Worm (Caenorhabditis elegans) whole organism, L2 larva: Measurements from ENCODE around the gene K02D10.3.

ENCODE experiments used
- C34F6.9 ChIP-seq: fragments of 150-350 bp; optimal IDR thresholded peaks from 2 replicates; lab custom pipeline; 2014; ENCODE audit warnings: missing biosample characterization, missing genetic modification characterization
- F13H6.1 ChIP-seq: sonication (generic microtip); optimal IDR thresholded peaks from 2 replicates; lab custom pipeline; 2016; ENCODE audit warnings: missing genetic modification characterization, missing compliant biosample characterization
- Y55F3AM.14 ChIP-seq: fragments of 200-800 bp; sonication (Bioruptor generic); optimal IDR thresholded peaks from 2 replicates; lab custom pipeline; 2018; ENCODE audit warnings: mild to moderate bottlenecking, missing genetic modification characterization, missing compliant biosample characterization
- ZK546.5 ChIP-seq: sonication (generic microtip); optimal IDR thresholded peaks from 2 replicates; lab custom pipeline; 2017; ENCODE audit warnings: missing biosample characterization, missing genetic modification characterization
- alr-1 ChIP-seq: fragments of 150-350 bp; optimal IDR thresholded peaks from 2 replicates; lab custom pipeline; 2014; ENCODE audit warnings: missing biosample characterization, missing genetic modification characterization
- aly-2 ChIP-seq: fragments of 150-350 bp; optimal IDR thresholded peaks from 2 replicates; lab custom pipeline; 2014; ENCODE audit warnings: missing biosample characterization, missing genetic modification characterization
- ama-1 ChIP-seq: fragments of 150-350 bp; optimal IDR thresholded peaks from 2 replicates; lab custom pipeline; 2018; ENCODE audit warnings: inconsistent platforms
- blmp-1 ChIP-seq: sonication (generic microtip); optimal IDR thresholded peaks from 2 replicates; lab custom pipeline; 2017; ENCODE audit warnings: missing genetic modification characterization, mild to moderate bottlenecking, missing compliant biosample characterization, antibody characterized with exemption, moderate library complexity; ENCODE audit not compliant: insufficient read depth
- ceh-16 ChIP-seq: fragments of 150-350 bp; optimal IDR thresholded peaks from 2 replicates; lab custom pipeline; 2014; ENCODE audit warnings: missing biosample characterization, missing genetic modification characterization
- ceh-82 ChIP-seq: fragments of 150-350 bp; optimal IDR thresholded peaks from 2 replicates; lab custom pipeline; 2014; ENCODE audit warnings: missing biosample characterization, missing genetic modification characterization
- crh-2 ChIP-seq: sonication (generic microtip); optimal IDR thresholded peaks from 2 replicates; lab custom pipeline; 2017; ENCODE audit warnings: missing biosample characterization, missing genetic modification characterization
- dmd-4 ChIP-seq: sonication (generic microtip); optimal IDR thresholded peaks from 2 replicates; lab custom pipeline; 2017; ENCODE audit warnings: missing biosample characterization, missing genetic modification characterization
- egl-27 ChIP-seq: sonication (generic microtip); optimal IDR thresholded peaks from 3 replicates; lab custom pipeline; 2017; ENCODE audit warnings: missing biosample characterization, missing genetic modification reagents, missing genetic modification characterization
- elt-1 ChIP-seq: fragments of 150-350 bp; optimal IDR thresholded peaks from 2 replicates; lab custom pipeline; 2014; ENCODE audit warnings: missing biosample characterization, missing genetic modification characterization
- elt-3 ChIP-seq: sonication (generic microtip); optimal IDR thresholded peaks from 2 replicates; lab custom pipeline; 2017; ENCODE audit warnings: missing biosample characterization, missing genetic modification characterization
- fos-1 ChIP-seq: fragments of 150-350 bp; optimal IDR thresholded peaks from 2 replicates; lab custom pipeline; 2014; ENCODE audit warnings: missing biosample characterization, missing genetic modification characterization
- gmeb-1 ChIP-seq: fragments of 150-350 bp; optimal IDR thresholded peaks from 2 replicates; lab custom pipeline; 2014; ENCODE audit warnings: missing biosample characterization, missing genetic modification characterization
- lin-11 ChIP-seq: fragments of 150-350 bp; sonication (generic microtip); optimal IDR thresholded peaks from 2 replicates; lab custom pipeline; 2014; ENCODE audit warnings: missing biosample characterization, missing genetic modification characterization, inconsistent platforms, mixed read lengths
- lin-13 ChIP-seq: fragments of 150-350 bp; optimal IDR thresholded peaks from 2 replicates; lab custom pipeline; 2014; ENCODE audit warnings: missing biosample characterization, missing genetic modification reagents, missing genetic modification characterization
- lin-39 ChIP-seq: fragments of 150-350 bp; optimal IDR thresholded peaks from 2 replicates; lab custom pipeline; 2014; ENCODE audit warnings: missing biosample characterization, missing genetic modification reagents, missing genetic modification characterization
- lsy-2 ChIP-seq, 2 experiments: fragments of 150-350 bp in 1 of 2; sonication (generic microtip) in 1 of 2; optimal IDR thresholded peaks; 2 replicates each; lab custom pipeline; 2014 to 2017; ENCODE audit warnings: missing biosample characterization in 2 of 2, missing genetic modification characterization in 2 of 2
- mab-5 ChIP-seq: fragments of 150-350 bp; optimal IDR thresholded peaks from 2 replicates; lab custom pipeline; 2014; ENCODE audit warnings: missing biosample characterization, missing genetic modification characterization
- mbf-1 ChIP-seq: sonication (generic microtip); optimal IDR thresholded peaks from 2 replicates; lab custom pipeline; 2017; ENCODE audit warnings: missing biosample characterization, missing genetic modification characterization
- mdl-1 ChIP-seq, 2 experiments: fragments of 150-350 bp in 1 of 2; sonication (generic microtip) in 1 of 2; optimal IDR thresholded peaks; 2 replicates each; lab custom pipeline; 2017; ENCODE audit warnings: missing biosample characterization in 2 of 2, missing genetic modification characterization in 2 of 2
- nhr-10 ChIP-seq: sonication (generic microtip); optimal IDR thresholded peaks from 2 replicates; lab custom pipeline; 2017; ENCODE audit warnings: missing biosample characterization, missing genetic modification characterization
- nhr-11 ChIP-seq: fragments of 150-350 bp; optimal IDR thresholded peaks from 2 replicates; lab custom pipeline; 2014; ENCODE audit warnings: missing biosample characterization, missing genetic modification characterization
- nhr-12 ChIP-seq: fragments of 150-350 bp; optimal IDR thresholded peaks from 2 replicates; lab custom pipeline; 2014; ENCODE audit warnings: missing biosample characterization, missing genetic modification characterization
- nhr-129 ChIP-seq: fragments of 150-350 bp; optimal IDR thresholded peaks from 2 replicates; lab custom pipeline; 2014; ENCODE audit warnings: missing biosample characterization, missing genetic modification characterization
- nhr-21 ChIP-seq: fragments of 150-350 bp; optimal IDR thresholded peaks from 2 replicates; lab custom pipeline; 2014; ENCODE audit warnings: missing biosample characterization, missing genetic modification characterization
- nhr-23 ChIP-seq: fragments of 150-350 bp; optimal IDR thresholded peaks from 2 replicates; lab custom pipeline; 2014; ENCODE audit warnings: missing biosample characterization, missing genetic modification reagents, missing genetic modification characterization
- nhr-237 ChIP-seq: fragments of 150-350 bp; optimal IDR thresholded peaks from 2 replicates; lab custom pipeline; 2014; ENCODE audit warnings: missing biosample characterization, missing genetic modification characterization
- nhr-25 ChIP-seq: fragments of 150-350 bp; sonication (generic microtip); optimal IDR thresholded peaks from 3 replicates; lab custom pipeline; 2014; ENCODE audit warnings: missing biosample characterization, missing genetic modification characterization
- nhr-6 ChIP-seq: fragments of 150-350 bp; optimal IDR thresholded peaks from 2 replicates; lab custom pipeline; 2014; ENCODE audit warnings: missing biosample characterization, missing genetic modification characterization
- nhr-77 ChIP-seq: fragments of 150-350 bp; optimal IDR thresholded peaks from 2 replicates; lab custom pipeline; 2014; ENCODE audit warnings: missing biosample characterization, missing genetic modification characterization
- peb-1 ChIP-seq: fragments of 150-350 bp; optimal IDR thresholded peaks from 2 replicates; lab custom pipeline; 2014; ENCODE audit warnings: missing biosample characterization, missing genetic modification characterization
- sem-4 ChIP-seq: fragments of 150-350 bp; optimal IDR thresholded peaks from 2 replicates; lab custom pipeline; 2014; ENCODE audit warnings: missing biosample characterization, missing genetic modification reagents, missing genetic modification characterization
- skn-1 ChIP-seq: sonication (generic microtip); optimal IDR thresholded peaks from 2 replicates; lab custom pipeline; 2017; ENCODE audit warnings: missing biosample characterization, missing genetic modification characterization
- sma-3 ChIP-seq: sonication (generic microtip); optimal IDR thresholded peaks from 2 replicates; lab custom pipeline; 2016; ENCODE audit warnings: missing genetic modification reagents, missing genetic modification characterization, missing compliant biosample characterization
- sma-9 ChIP-seq, 2 experiments: fragments of 150-350 bp in 1 of 2; sonication (generic microtip) in 1 of 2; optimal IDR thresholded peaks; 2 replicates each; lab custom pipeline; 2014 to 2016; ENCODE audit warnings: missing genetic modification characterization in 2 of 2, mild to moderate bottlenecking in 1 of 2, missing biosample characterization in 1 of 2, missing compliant biosample characterization in 1 of 2, missing genetic modification reagents in 1 of 2, moderate library complexity in 1 of 2
- snpc-4 ChIP-seq: fragments of 150-350 bp; optimal IDR thresholded peaks from 2 replicates; lab custom pipeline; 2014; ENCODE audit warnings: missing biosample characterization, missing genetic modification characterization
- unc-39 ChIP-seq: fragments of 150-350 bp; optimal IDR thresholded peaks from 2 replicates; lab custom pipeline; 2014; ENCODE audit warnings: missing biosample characterization, missing genetic modification characterization
- unc-55 ChIP-seq: fragments of 150-350 bp; sonication (generic microtip); optimal IDR thresholded peaks from 3 replicates; lab custom pipeline; 2014; ENCODE audit warnings: missing biosample characterization, missing genetic modification reagents, missing genetic modification characterization
- unc-62 ChIP-seq: fragments of 150-350 bp; optimal IDR thresholded peaks from 2 replicates; lab custom pipeline; 2014; ENCODE audit warnings: missing biosample characterization, missing genetic modification reagents, missing genetic modification characterization
- zag-1 ChIP-seq: fragments of 150-350 bp; optimal IDR thresholded peaks from 2 replicates; lab custom pipeline; 2014; ENCODE audit warnings: missing biosample characterization, missing genetic modification characterization
- ztf-1 ChIP-seq: fragments of 200-800 bp; sonication (Bioruptor generic); conservative IDR thresholded peaks from 2 replicates; pipeline ENCODE4 v1.3.6; 2022; ENCODE audit warnings: missing genetic modification characterization, missing compliant biosample characterization
- ztf-11 ChIP-seq: sonication (generic microtip); optimal IDR thresholded peaks from 2 replicates; lab custom pipeline; 2017; ENCODE audit warnings: missing biosample characterization, missing genetic modification characterization
- ztf-4 ChIP-seq: fragments of 150-350 bp; optimal IDR thresholded peaks from 2 replicates; lab custom pipeline; 2014; ENCODE audit warnings: missing biosample characterization, missing genetic modification characterization

Gene K02D10.3

ce11 chrIII:8788690-8789089 lies 16.9 kb upstream of the K02D10.3 start:
- TF ChIP-seq blmp-1 (tag; lab: Kevin White, UChicago) = no peak
- peak; percentile 3 for TF ChIP-seq unc-55 (GFP tag; lab: Kevin White, UChicago)
- no peak for TF ChIP-seq egl-27 (tag; lab: Kevin White, UChicago)
- TF ChIP-seq F13H6.1 (tag; lab: Kevin White, UChicago) = peak; percentile 16
- no peak for TF ChIP-seq nhr-77 (tag; lab: Kevin White, UChicago)
- TF ChIP-seq unc-62 (GFP tag; lab: Kevin White, UChicago) = no peak
- no peak for TF ChIP-seq nhr-237
- peak; percentile 33 for TF ChIP-seq C34F6.9
- TF ChIP-seq ztf-4 (tag; lab: Kevin White, UChicago) = no peak

ce11 chrIII:8786077-8786476 lies 14.3 kb upstream of the K02D10.3 start, which contains the start of gene K02D10.8:
TSS of gene K02D10.8 (plus strand) at chrIII:8786377.
- no peak for TF ChIP-seq mdl-1 (tag; optimal IDR thresholded peaks at IDR 0.05; lab: Kevin White, UChicago)
- no peak for TF ChIP-seq unc-39 (tag; lab: Kevin White, UChicago)
- TF ChIP-seq ama-1 (lab: Kevin White, UChicago) = no peak
- TF ChIP-seq peb-1 (tag; lab: Kevin White, UChicago) = no peak
- TF ChIP-seq ztf-1 (GFP tag; lab: Robert Waterston, UW) = no peak
- TF ChIP-seq nhr-129 (tag; lab: Kevin White, UChicago) = no peak
- no peak for TF ChIP-seq sma-9 (GFP tag; optimal IDR thresholded peaks at IDR 0.05; lab: Kevin White, UChicago)
- TF ChIP-seq sma-9 (tag; optimal IDR thresholded peaks at IDR 0.05; lab: Kevin White, UChicago) = no peak
- TF ChIP-seq nhr-21 (tag; lab: Kevin White, UChicago) = no peak
- no peak for TF ChIP-seq F13H6.1 (tag; lab: Kevin White, UChicago)
- no peak for TF ChIP-seq egl-27 (tag; lab: Kevin White, UChicago)

ce11 chrIII:8785426-8785825 lies 13.7 kb upstream of the K02D10.3 start:
- no peak for TF ChIP-seq elt-3 (tag; lab: Kevin White, UChicago)
- TF ChIP-seq alr-1 (tag; lab: Kevin White, UChicago) = no peak
- TF ChIP-seq skn-1 (tag; lab: Kevin White, UChicago) = no peak
- TF ChIP-seq nhr-237 = no peak
- no peak for TF ChIP-seq nhr-12 (tag; lab: Kevin White, UChicago)
- no peak for TF ChIP-seq peb-1 (tag; lab: Kevin White, UChicago)
- no peak for TF ChIP-seq dmd-4 (tag; lab: Kevin White, UChicago)
- peak; percentile 18 for TF ChIP-seq gmeb-1 (tag; lab: Kevin White, UChicago)
- TF ChIP-seq nhr-77 (tag; lab: Kevin White, UChicago) = no peak
- TF ChIP-seq blmp-1 (tag; lab: Kevin White, UChicago) = no peak
- no peak for TF ChIP-seq ztf-1 (GFP tag; lab: Robert Waterston, UW)
- no peak for TF ChIP-seq mab-5 (tag; lab: Kevin White, UChicago)
- peak; percentile 88 for TF ChIP-seq sma-9 (GFP tag; optimal IDR thresholded peaks at IDR 0.05; lab: Kevin White, UChicago)
- no peak for TF ChIP-seq sma-9 (tag; optimal IDR thresholded peaks at IDR 0.05; lab: Kevin White, UChicago)
- no peak for TF ChIP-seq nhr-11
- no peak for TF ChIP-seq nhr-23 (tag; lab: Kevin White, UChicago)
- TF ChIP-seq egl-27 (tag; lab: Kevin White, UChicago) = no peak
- no peak for TF ChIP-seq nhr-21 (tag; lab: Kevin White, UChicago)
- TF ChIP-seq nhr-129 (tag; lab: Kevin White, UChicago) = peak; percentile 91
- no peak for TF ChIP-seq lin-39
- TF ChIP-seq ZK546.5 (tag; lab: Kevin White, UChicago) = no peak
- TF ChIP-seq sma-3 (GFP tag; lab: Kevin White, UChicago) = no peak
- TF ChIP-seq F13H6.1 (tag; lab: Kevin White, UChicago) = peak; percentile 81
- TF ChIP-seq ama-1 (lab: Kevin White, UChicago) = no peak
- no peak for TF ChIP-seq unc-62 (GFP tag; lab: Kevin White, UChicago)
- peak; percentile 66 to 86 for TF ChIP-seq mdl-1 (tag; optimal IDR thresholded peaks at IDR 0.05; lab: Kevin White, UChicago)
- TF ChIP-seq C34F6.9 = peak; percentile 87
- no peak for TF ChIP-seq aly-2 (tag; lab: Kevin White, UChicago)
- peak in 1 of 2 experiments; percentile 59 for TF ChIP-seq lsy-2 (tag; optimal IDR thresholded peaks at IDR 0.05; lab: Kevin White, UChicago)
- peak; percentile 93 for TF ChIP-seq crh-2 (tag; lab: Kevin White, UChicago)
- peak; percentile 57 for TF ChIP-seq fos-1
- TF ChIP-seq lin-11 = peak; percentile 53
- TF ChIP-seq nhr-6 (tag; lab: Kevin White, UChicago) = no peak
- peak; percentile 54 for TF ChIP-seq unc-55 (GFP tag; lab: Kevin White, UChicago)
- no peak for TF ChIP-seq Y55F3AM.14 (GFP tag; lab: Kevin White, UChicago)
- no peak for TF ChIP-seq snpc-4 (tag; lab: Kevin White, UChicago)
- no peak for TF ChIP-seq lin-13 (GFP tag; lab: Kevin White, UChicago)
- TF ChIP-seq elt-1 (tag; lab: Kevin White, UChicago) = no peak
- no peak for TF ChIP-seq nhr-10 (tag; lab: Kevin White, UChicago)
- TF ChIP-seq ceh-16 = no peak
- peak; percentile 12 for TF ChIP-seq sem-4 (tag; lab: Kevin White, UChicago)
- no peak for TF ChIP-seq unc-39 (tag; lab: Kevin White, UChicago)
- no peak for TF ChIP-seq zag-1 (tag; lab: Kevin White, UChicago)
- no peak for TF ChIP-seq ceh-82 (tag; lab: Kevin White, UChicago)
- TF ChIP-seq ztf-4 (tag; lab: Kevin White, UChicago) = no peak
- no peak for TF ChIP-seq ztf-11
- no peak for TF ChIP-seq mbf-1
- no peak for TF ChIP-seq nhr-25 (tag; lab: Kevin White, UChicago)
